Worm (Caenorhabditis elegans) whole organism, dauer: ENCODE data around the gene gcsh-1.

Source experiments
- unc-62 ChIP-seq: sonication (generic microtip); optimal IDR thresholded peaks from 2 replicates; lab custom pipeline; 2017; ENCODE audit warnings: missing biosample characterization, missing genetic modification reagents, missing genetic modification characterization

gcsh-1 gene

ce11 chrX:14487333-14487732, 27.5 kb downstream of the gcsh-1 start:
- no peak for TF ChIP-seq unc-62 (GFP tag; lab: Kevin White, UChicago)

DNA sequence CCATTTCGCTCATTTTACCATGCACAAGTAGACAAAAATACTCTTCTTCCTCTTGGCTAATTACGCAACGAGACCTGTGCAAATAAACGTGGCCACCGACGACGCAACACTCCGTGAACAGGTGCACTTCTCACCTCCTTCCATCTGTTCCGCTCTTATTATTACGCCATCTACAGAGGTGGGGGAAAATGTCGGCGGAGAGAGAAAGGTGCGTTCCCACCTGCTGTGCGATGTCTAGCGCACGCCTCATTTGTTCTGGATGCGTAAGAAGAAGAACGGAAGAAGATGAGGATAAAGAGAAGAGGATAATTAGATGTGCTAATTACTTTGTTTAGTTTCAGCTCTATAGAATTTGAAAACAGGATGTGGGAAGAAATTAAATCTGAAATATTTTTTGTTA, 28.4 kb downstream of the gcsh-1 start:
- TF ChIP-seq unc-62 (GFP tag; lab: Kevin White, UChicago): no peak

ce11 chrX:14484827-14485226, 30.0 kb downstream of the gcsh-1 start, which contains the start of gene M163.8:
M163.8 (plus strand) TSS chrX:14485127.
- no peak for TF ChIP-seq unc-62 (GFP tag; lab: Kevin White, UChicago)

DNA sequence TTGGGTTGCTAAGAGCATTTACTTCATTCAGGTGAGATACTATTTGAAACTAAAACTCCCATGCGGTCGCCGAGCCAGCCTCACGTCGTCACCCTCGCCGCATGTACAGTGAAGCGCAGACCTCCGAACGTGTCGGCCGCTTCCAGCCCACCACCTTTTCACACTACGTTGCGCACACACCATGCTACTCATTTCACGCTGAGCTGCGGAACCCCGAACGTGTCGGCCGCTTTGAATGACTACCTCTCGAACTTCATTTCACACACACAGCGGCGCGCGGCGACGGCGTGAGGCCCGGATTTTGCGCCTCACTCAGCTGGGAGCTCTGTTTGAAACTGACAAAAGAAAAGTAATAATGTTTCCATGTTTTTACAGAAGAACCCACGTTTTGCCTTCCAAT, 33.2 kb downstream of the gcsh-1 start:
- TF ChIP-seq unc-62 (GFP tag; lab: Kevin White, UChicago): no peak

DNA sequence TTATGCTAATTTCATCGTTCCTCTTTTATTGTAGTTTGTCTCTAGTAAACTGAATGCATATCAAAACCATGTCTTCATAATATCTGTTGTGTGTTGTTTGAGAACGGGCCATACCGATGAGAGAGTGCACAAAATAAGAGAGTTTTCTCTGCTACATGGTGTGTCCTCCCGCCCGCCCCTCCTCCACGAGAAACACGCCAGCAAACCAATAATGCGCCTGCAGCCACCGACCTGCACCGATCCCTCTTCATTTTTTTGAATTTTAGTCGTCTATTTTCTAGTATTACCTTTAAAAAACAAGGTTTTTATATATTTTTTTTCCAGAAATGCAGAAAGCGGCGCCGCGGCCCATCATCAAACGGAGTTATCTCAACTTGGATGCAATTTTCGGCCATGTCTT, 34.6 kb downstream of the gcsh-1 start, which contains the start of gene gfi-3:
Gene gfi-3, plus strand, starts transcription at position 325 of the 400 bp plus-strand sequence.
- TF ChIP-seq unc-62 (GFP tag; lab: Kevin White, UChicago): no peak

DNA sequence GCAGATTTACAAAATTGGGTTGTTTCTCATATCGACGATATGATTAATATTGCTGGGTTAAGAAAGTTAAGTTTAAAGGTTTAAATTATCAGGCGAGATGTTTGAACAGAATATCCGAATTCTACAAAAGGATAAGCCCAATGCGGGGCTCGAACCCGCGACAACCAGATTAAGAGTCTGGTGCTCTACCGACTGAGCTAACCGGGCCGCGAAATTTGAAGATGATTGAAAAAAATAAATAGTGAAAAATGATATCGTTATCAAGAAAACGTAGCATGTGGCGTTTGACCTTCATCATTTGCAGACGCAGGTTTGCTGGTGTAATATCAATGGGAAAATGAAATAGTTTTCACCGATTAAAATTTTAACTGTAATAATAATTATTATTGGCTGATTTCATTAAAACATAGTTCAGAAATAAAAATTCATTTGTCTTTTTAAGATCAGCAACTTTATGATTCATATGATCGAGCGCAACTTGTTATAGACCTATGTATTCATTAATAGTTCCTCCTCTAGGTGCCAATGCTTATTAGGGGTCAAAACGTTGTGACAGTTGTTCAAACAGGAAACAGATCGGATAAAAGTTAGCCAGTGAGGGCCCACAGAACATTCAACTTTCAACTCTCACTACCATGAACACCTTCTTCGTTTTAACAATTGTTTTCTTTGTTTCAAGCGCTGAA, 36.0 kb downstream of the gcsh-1 start, which contains the start of gene M163.11:
Gene M163.11, plus strand, starts transcription at position 636 of the 686 bp plus-strand sequence.
- no peak for TF ChIP-seq unc-62 (GFP tag; lab: Kevin White, UChicago)

- no peak for TF ChIP-seq unc-62 (GFP tag; lab: Kevin White, UChicago)
Observed at ce11 chrX:14478193-14478592, 36.7 kb downstream of the gcsh-1 start.

DNA sequence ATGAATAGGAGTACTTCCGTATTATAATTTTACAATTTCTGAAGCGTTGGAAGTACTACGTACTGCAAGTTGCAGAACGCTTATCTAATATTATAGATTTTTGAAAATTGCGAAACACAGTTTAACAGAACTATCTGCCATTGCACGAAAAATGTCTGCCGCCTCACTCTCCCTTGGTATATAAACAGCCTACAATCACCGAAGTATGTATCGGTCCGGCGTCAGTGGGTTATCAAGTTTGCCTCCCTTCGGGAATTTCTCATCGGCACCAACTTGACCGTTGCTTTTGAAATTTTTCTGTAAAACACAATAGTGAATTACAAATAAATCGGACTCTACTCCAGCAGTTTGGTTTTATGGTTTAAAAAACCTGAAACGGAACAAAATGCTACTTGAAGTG, 37.5 kb downstream of the gcsh-1 start:
- no peak for TF ChIP-seq unc-62 (GFP tag; lab: Kevin White, UChicago)

DNA sequence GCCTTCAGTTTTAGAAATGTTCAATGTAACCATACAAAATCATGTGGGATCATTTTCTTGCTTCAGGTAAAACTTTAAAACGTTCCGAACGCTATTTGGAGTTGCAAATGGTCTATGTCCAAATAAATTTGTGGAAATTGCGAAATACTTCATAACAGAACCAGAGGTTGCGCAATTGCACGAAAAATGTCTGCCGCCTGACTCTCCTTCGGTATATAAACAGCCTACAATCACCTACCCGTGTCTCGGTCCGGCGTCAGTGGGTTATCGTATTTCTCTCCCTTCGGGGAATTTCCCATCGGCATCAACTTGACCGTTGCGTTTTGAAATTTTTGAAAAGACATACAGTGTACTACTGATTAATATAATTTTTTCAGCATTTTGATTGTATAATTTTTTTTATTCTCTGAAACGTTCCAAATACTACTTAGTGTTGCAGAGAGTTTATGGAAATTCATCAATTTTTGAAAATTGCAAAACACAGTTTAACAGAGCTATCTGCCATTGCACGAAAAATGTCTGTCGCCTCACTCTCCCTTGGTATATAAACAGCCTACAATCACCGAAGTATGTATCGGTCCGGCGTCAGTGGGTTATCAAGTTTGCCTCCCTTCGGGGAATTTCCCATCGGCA, 38.1 kb downstream of the gcsh-1 start:
- TF ChIP-seq unc-62 (GFP tag; lab: Kevin White, UChicago): no peak

ce11 chrX:14473740-14474139, 41.1 kb downstream of the gcsh-1 start, which contains the start of gene M163.5:
M163.5 (plus strand) TSS chrX:14474040.
- TF ChIP-seq unc-62 (GFP tag; lab: Kevin White, UChicago): no peak

DNA sequence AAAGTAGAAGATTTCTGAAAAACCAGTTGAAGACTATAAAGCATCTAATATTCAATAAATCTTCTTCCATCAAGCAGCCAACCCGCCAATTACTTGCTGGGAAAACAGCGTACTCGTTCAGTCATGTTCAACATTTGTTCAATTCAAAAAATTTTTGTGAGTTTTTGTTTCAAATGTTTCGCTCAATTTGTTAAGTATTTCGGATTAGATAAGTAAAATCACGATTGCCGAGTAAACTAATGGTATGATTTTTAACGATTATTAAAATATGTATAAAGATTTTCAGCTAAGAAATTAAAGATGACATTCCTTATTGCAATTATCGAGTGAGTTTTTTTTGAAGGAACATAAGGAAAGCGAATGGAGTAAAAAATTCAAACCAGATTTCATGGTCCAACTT, 44.2 kb downstream of the gcsh-1 start, which contains the start of gene M163.10:
Gene M163.10, plus strand, starts transcription at position 301 of the 400 bp plus-strand sequence.
- no peak for TF ChIP-seq unc-62 (GFP tag; lab: Kevin White, UChicago)

- no peak for TF ChIP-seq unc-62 (GFP tag; lab: Kevin White, UChicago)
Observed at ce11 chrX:14469284-14469683, 45.6 kb downstream of the gcsh-1 start, which contains the start of gene M163.9. M163.9 (plus strand) TSS chrX:14469584.

ce11 chrX:14466532-14466931, 48.3 kb downstream of the gcsh-1 start, which contains the start of gene M163.21:
M163.21 (plus strand) TSS chrX:14466832.
- no peak for TF ChIP-seq unc-62 (GFP tag; lab: Kevin White, UChicago)

DNA sequence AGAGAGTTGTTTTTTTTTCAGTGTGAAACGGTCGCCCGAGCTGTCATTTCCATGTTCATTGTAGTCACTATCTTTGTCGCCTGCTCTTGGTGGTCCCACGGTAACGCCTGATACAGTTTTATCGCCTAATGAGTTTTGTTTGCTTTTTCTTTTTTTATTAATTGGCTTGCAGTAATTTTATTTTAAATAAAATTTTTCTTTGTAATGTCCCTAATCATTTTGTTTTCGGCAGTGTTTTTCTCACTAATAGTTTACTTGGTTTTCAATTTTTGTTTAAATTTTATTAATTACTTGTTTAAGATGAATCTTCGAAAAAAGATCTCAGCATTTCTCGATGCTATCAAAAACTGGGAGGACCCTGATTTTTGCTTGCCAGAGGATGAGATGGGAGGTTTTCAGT, 49.3 kb downstream of the gcsh-1 start, which contains the start of gene M163.22:
Gene M163.22, plus strand, starts transcription at position 301 of the 400 bp plus-strand sequence.
- no peak for TF ChIP-seq unc-62 (GFP tag; lab: Kevin White, UChicago)

DNA sequence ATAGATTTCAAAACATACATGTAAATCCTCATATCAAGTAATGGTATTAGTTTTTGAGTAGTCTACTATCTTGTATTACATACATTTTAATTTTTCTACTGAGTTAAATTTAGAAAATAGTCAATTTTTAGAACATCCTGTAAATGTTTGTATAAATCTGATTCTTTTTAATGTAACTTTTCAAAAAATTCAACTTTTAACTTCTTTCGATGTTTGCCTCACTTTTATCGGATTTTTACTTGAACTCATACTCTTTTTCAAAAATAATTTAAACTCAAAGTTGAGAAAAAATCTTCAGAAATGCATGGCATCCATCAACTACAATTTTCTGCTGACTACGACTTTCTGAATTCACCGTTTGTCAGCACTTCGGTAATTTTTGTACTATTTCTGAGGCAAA, 50.4 kb downstream of the gcsh-1 start, which contains the start of gene M163.7:
Gene M163.7, plus strand, starts transcription at position 301 of the 400 bp plus-strand sequence.
- TF ChIP-seq unc-62 (GFP tag; lab: Kevin White, UChicago): no peak
